Fruit fly (Drosophila melanogaster): Measurements from ENCODE around the gene CG32152.

CG32152 gene

dm6 chr3L:16176492-16176891, 32.7 kb upstream of the CG32152 start:
- TF ChIP-seq CG7556 (GFP tag; optimal IDR thresholded peaks at IDR 0.05) (peak; percentile 5), CG11504 (tag; optimal IDR thresholded peaks at IDR 0.05) (peak; percentile 14), CG17186 (GFP tag; optimal IDR thresholded peaks at IDR 0.05) (no peak), gem (tag; optimal IDR thresholded peaks at IDR 0.05) (peak; percentile 36), schlank (tag; optimal IDR thresholded peaks at IDR 0.05) (no peak), sens-2 (GFP tag; IDR thresholded peaks at IDR 0.05) (no peak), Hr51 (GFP tag; optimal IDR thresholded peaks at IDR 0.05) (peak in 1 of 2 experiments; percentile 7), Hsf (GFP tag; optimal IDR thresholded peaks at IDR 0.05) (no peak), CTCF (GFP tag; optimal IDR thresholded peaks at IDR 0.05) (no peak), Doc2 (GFP tag; IDR thresholded peaks at IDR 0.05) (no peak), CG6175 (GFP tag; IDR thresholded peaks at IDR 0.05) (no peak), CG4360 (GFP tag; IDR thresholded peaks at IDR 0.05) (no peak), NfI (GFP tag; optimal IDR thresholded peaks at IDR 0.05) (no peak), CoRest (tag; optimal IDR thresholded peaks at IDR 0.05) (peak; percentile 2), mam (GFP tag; optimal IDR thresholded peaks at IDR 0.05) (no peak), CG3995 (GFP tag; optimal IDR thresholded peaks at IDR 0.05) (no peak), CG2678 (tag; optimal IDR thresholded peaks at IDR 0.05) (peak; percentile 26), bsh (GFP tag; optimal IDR thresholded peaks at IDR 0.05) (peak in 1 of 2 experiments; percentile 3), grau (tag; optimal IDR thresholded peaks at IDR 0.05) (peak; percentile 18), CG7839 (tag; optimal IDR thresholded peaks at IDR 0.05) (no peak), stwl (tag; optimal IDR thresholded peaks at IDR 0.05) (no peak), exex (tag; optimal IDR thresholded peaks at IDR 0.05) (no peak)

dm6 chr3L:16175628-16176263, 31.9 kb upstream of the CG32152 start:
- TF ChIP-seq CG6254 (GFP tag; optimal IDR thresholded peaks at IDR 0.05) (no peak), CG30020 (tag; optimal IDR thresholded peaks at IDR 0.05) (no peak), caup (GFP tag; optimal IDR thresholded peaks at IDR 0.05; ENCODE audit: severe bottlenecking) (no peak), grn (GFP tag; optimal IDR thresholded peaks at IDR 0.05) (no peak), Rx (GFP tag; IDR thresholded peaks at IDR 0.05) (no peak), ttk (GFP tag; IDR thresholded peaks at IDR 0.05) (no peak), prd (optimal IDR thresholded peaks at IDR 0.05) (no peak), prd (GFP tag; IDR thresholded peaks at IDR 0.05) (no peak; the same call in 2 of the 3 replicates), CG1792 (GFP tag; optimal IDR thresholded peaks at IDR 0.05) (no peak), CG11504 (tag; optimal IDR thresholded peaks at IDR 0.05) (no peak), bsh (GFP tag; optimal IDR thresholded peaks at IDR 0.05) (peak in 1 of 2 experiments; percentile 49), CG43689 (GFP tag; IDR thresholded peaks at IDR 0.05) (no peak), Meics (GFP tag; optimal IDR thresholded peaks at IDR 0.05) (no peak), corto (GFP tag; optimal IDR thresholded peaks at IDR 0.05) (peak; percentile 83), Fer2 (tag; optimal IDR thresholded peaks at IDR 0.05) (no peak), CG16813 (GFP tag; IDR thresholded peaks at IDR 0.05; ENCODE audit: partially characterized antibody) (no peak), pzg (GFP tag; optimal IDR thresholded peaks at IDR 0.05) (no peak), Nf-YB (GFP tag; optimal IDR thresholded peaks at IDR 0.05) (no peak), Eip74EF (GFP tag; optimal IDR thresholded peaks at IDR 0.05) (no peak), lbe (GFP tag; optimal IDR thresholded peaks at IDR 0.05) (peak; percentile 59), Drgx (GFP tag; IDR thresholded peaks at IDR 0.05) (peak; percentile 51), Side (GFP tag; optimal IDR thresholded peaks at IDR 0.05) (no peak), jing (GFP tag; optimal IDR thresholded peaks at IDR 0.05) (no peak), Atf3 (GFP tag; optimal IDR thresholded peaks at IDR 0.05) (no peak), CG11456 (GFP tag; IDR thresholded peaks at IDR 0.05) (0 out of 3 replicates have a peak, but pooled peaks have one; percentile 32), CG15514 (GFP tag; optimal IDR thresholded peaks at IDR 0.05) (no peak), CG9727 (GFP tag; optimal IDR thresholded peaks at IDR 0.05) (no peak), psq (GFP tag; optimal IDR thresholded peaks at IDR 0.05) (no peak), ewg (GFP tag; optimal IDR thresholded peaks at IDR 0.05) (no peak), CG14667 (GFP tag; IDR thresholded peaks at IDR 0.05) (0 out of 2 replicates have a peak, but pooled peaks have one; percentile 14)
